Worm (Caenorhabditis elegans) whole organism, L3 larva: ENCODE data around the gene C28D4.8.

Source experiments
- elt-2 ChIP-seq: sonication (generic microtip); optimal IDR thresholded peaks from 2 replicates; lab custom pipeline; 2016; ENCODE audit warnings: missing genetic modification reagents, mild to moderate bottlenecking, missing genetic modification characterization, missing compliant biosample characterization
- hmg-11 ChIP-seq: sonication (generic microtip); optimal IDR thresholded peaks from 2 replicates; lab custom pipeline; 2016; ENCODE audit warnings: missing genetic modification characterization, missing compliant biosample characterization
- lin-15B ChIP-seq: fragments of 150-350 bp; optimal IDR thresholded peaks from 2 replicates; lab custom pipeline; 2014; ENCODE audit warnings: missing biosample characterization, missing genetic modification characterization
- nhr-11 ChIP-seq: fragments of 150-350 bp; optimal IDR thresholded peaks from 2 replicates; lab custom pipeline; 2014; ENCODE audit warnings: missing biosample characterization, missing genetic modification characterization
- nhr-12 ChIP-seq: fragments of 150-350 bp; optimal IDR thresholded peaks from 2 replicates; lab custom pipeline; 2014; ENCODE audit warnings: missing biosample characterization, missing genetic modification characterization
- nhr-237 ChIP-seq: fragments of 150-350 bp; optimal IDR thresholded peaks from 2 replicates; lab custom pipeline; 2014; ENCODE audit warnings: missing biosample characterization, missing genetic modification characterization
- nhr-77 ChIP-seq: fragments of 150-350 bp; optimal IDR thresholded peaks from 2 replicates; lab custom pipeline; 2014; ENCODE audit warnings: missing biosample characterization, missing genetic modification characterization
- skn-1 ChIP-seq: fragments of 150-350 bp; optimal IDR thresholded peaks from 2 replicates; lab custom pipeline; 2014; ENCODE audit warnings: missing biosample characterization, missing genetic modification characterization
- unc-62 ChIP-seq: fragments of 150-350 bp; sonication (generic microtip); optimal IDR thresholded peaks from 4 replicates; lab custom pipeline; 2014; ENCODE audit warnings: missing biosample characterization, missing genetic modification reagents, missing genetic modification characterization

- no peak for TF ChIP-seq nhr-11 (tag; lab: Kevin White, UChicago)
- TF ChIP-seq unc-62 (GFP tag; lab: Kevin White, UChicago) = no peak
- TF ChIP-seq nhr-12 (tag; lab: Kevin White, UChicago) = no peak
- no peak for TF ChIP-seq nhr-77
- no peak for TF ChIP-seq lin-15B (tag; lab: Kevin White, UChicago)
- no peak for TF ChIP-seq elt-2 (tag; lab: Kevin White, UChicago)
- TF ChIP-seq skn-1 = no peak
- TF ChIP-seq hmg-11 (tag; lab: Kevin White, UChicago) = no peak
- no peak for TF ChIP-seq nhr-237
Measured at ce11 chrIV:9728376-9728775, 19.9 kb downstream of the C28D4.8 start, which contains the start of gene nhr-100.
